Fruit fly (Drosophila melanogaster): ENCODE data around the gene Creld.

Creld gene

dm6 chr2L:72752-73435 lies 29.3 kb upstream of the Creld start:
- TF ChIP-seq EcR (GFP tag; optimal IDR thresholded peaks at IDR 0.05): no peak
- TF ChIP-seq CG8478 (optimal IDR thresholded peaks at IDR 0.05): no peak
- TF ChIP-seq Dll (optimal IDR thresholded peaks at IDR 0.05): no peak
- no peak for TF ChIP-seq psq (optimal IDR thresholded peaks at IDR 0.05)
- TF ChIP-seq usp (GFP tag; optimal IDR thresholded peaks at IDR 0.05): no peak
- no peak for TF ChIP-seq pan (optimal IDR thresholded peaks at IDR 0.05)

- TF ChIP-seq CG8478 (optimal IDR thresholded peaks at IDR 0.05) (no peak), EcR (GFP tag; optimal IDR thresholded peaks at IDR 0.05) (no peak), psq (optimal IDR thresholded peaks at IDR 0.05) (no peak), pan (optimal IDR thresholded peaks at IDR 0.05) (no peak), Dll (optimal IDR thresholded peaks at IDR 0.05) (no peak), usp (GFP tag; optimal IDR thresholded peaks at IDR 0.05) (no peak)
Measured at dm6 chr2L:73760-74388, 28.3 kb upstream of the Creld start.

- TF ChIP-seq CG8478 (optimal IDR thresholded peaks at IDR 0.05): no peak
- TF ChIP-seq Dll (optimal IDR thresholded peaks at IDR 0.05): no peak
- TF ChIP-seq pan (optimal IDR thresholded peaks at IDR 0.05): no peak
- no peak for TF ChIP-seq psq (optimal IDR thresholded peaks at IDR 0.05)
- no peak for TF ChIP-seq usp (GFP tag; optimal IDR thresholded peaks at IDR 0.05)
- no peak for TF ChIP-seq EcR (GFP tag; optimal IDR thresholded peaks at IDR 0.05)
Measured at dm6 chr2L:76048-76447, 26.1 kb upstream of the Creld start, which contains the start of gene CG11374. Gene CG11374, plus strand, starts transcription at chr2L:76348.

- TF ChIP-seq Dll (optimal IDR thresholded peaks at IDR 0.05) (no peak), pan (optimal IDR thresholded peaks at IDR 0.05) (no peak), psq (optimal IDR thresholded peaks at IDR 0.05) (no peak), usp (GFP tag; optimal IDR thresholded peaks at IDR 0.05) (no peak), CG8478 (optimal IDR thresholded peaks at IDR 0.05) (no peak), EcR (GFP tag; optimal IDR thresholded peaks at IDR 0.05) (no peak)
Measured at dm6 chr2L:78828-79227, 23.4 kb upstream of the Creld start.

- TF ChIP-seq usp (GFP tag; optimal IDR thresholded peaks at IDR 0.05): no peak
- no peak for TF ChIP-seq psq (optimal IDR thresholded peaks at IDR 0.05)
- no peak for TF ChIP-seq Dll (optimal IDR thresholded peaks at IDR 0.05)
- no peak for TF ChIP-seq EcR (GFP tag; optimal IDR thresholded peaks at IDR 0.05)
Measured at dm6 chr2L:81198-81597, 21.0 kb upstream of the Creld start.

- TF ChIP-seq pan (optimal IDR thresholded peaks at IDR 0.05) (no peak), EcR (GFP tag; optimal IDR thresholded peaks at IDR 0.05) (no peak), CG8478 (optimal IDR thresholded peaks at IDR 0.05) (no peak), Dll (optimal IDR thresholded peaks at IDR 0.05) (no peak), psq (optimal IDR thresholded peaks at IDR 0.05) (no peak), usp (GFP tag; optimal IDR thresholded peaks at IDR 0.05) (no peak)
Measured at dm6 chr2L:82080-82479, 20.1 kb upstream of the Creld start.

dm6 chr2L:85099-85498 lies 17.1 kb upstream of the Creld start:
- no peak for TF ChIP-seq psq (optimal IDR thresholded peaks at IDR 0.05)

dm6 chr2L:85701-86100 lies 16.5 kb upstream of the Creld start:
- TF ChIP-seq psq (optimal IDR thresholded peaks at IDR 0.05) (no peak), usp (GFP tag; optimal IDR thresholded peaks at IDR 0.05) (no peak), EcR (GFP tag; optimal IDR thresholded peaks at IDR 0.05) (no peak), Dll (optimal IDR thresholded peaks at IDR 0.05) (no peak), CG8478 (optimal IDR thresholded peaks at IDR 0.05) (no peak), pan (optimal IDR thresholded peaks at IDR 0.05) (no peak)

- TF ChIP-seq pan (optimal IDR thresholded peaks at IDR 0.05) (no peak), EcR (GFP tag; optimal IDR thresholded peaks at IDR 0.05) (no peak), usp (GFP tag; optimal IDR thresholded peaks at IDR 0.05) (no peak), Dll (optimal IDR thresholded peaks at IDR 0.05) (no peak), psq (optimal IDR thresholded peaks at IDR 0.05) (no peak)
Measured at dm6 chr2L:87255-87723, 14.9 kb upstream of the Creld start, which contains the start of gene net. Gene net, minus strand, starts transcription at chr2L:87387.

- TF ChIP-seq pan (optimal IDR thresholded peaks at IDR 0.05): no peak
- TF ChIP-seq psq (optimal IDR thresholded peaks at IDR 0.05): no peak
- TF ChIP-seq EcR (GFP tag; optimal IDR thresholded peaks at IDR 0.05): no peak
- TF ChIP-seq Dll (optimal IDR thresholded peaks at IDR 0.05): no peak
- TF ChIP-seq usp (GFP tag; optimal IDR thresholded peaks at IDR 0.05): no peak
- no peak for TF ChIP-seq CG8478 (optimal IDR thresholded peaks at IDR 0.05)
Measured at dm6 chr2L:88528-88927, 13.7 kb upstream of the Creld start.

- TF ChIP-seq psq (optimal IDR thresholded peaks at IDR 0.05) (no peak), CG8478 (optimal IDR thresholded peaks at IDR 0.05) (no peak), EcR (GFP tag; optimal IDR thresholded peaks at IDR 0.05) (no peak), Dll (optimal IDR thresholded peaks at IDR 0.05) (no peak), pan (optimal IDR thresholded peaks at IDR 0.05) (no peak), usp (GFP tag; optimal IDR thresholded peaks at IDR 0.05) (no peak)
Measured at dm6 chr2L:89158-89557, 13.0 kb upstream of the Creld start.

dm6 chr2L:90081-90480 lies 12.1 kb upstream of the Creld start:
- TF ChIP-seq psq (optimal IDR thresholded peaks at IDR 0.05) (no peak), EcR (GFP tag; optimal IDR thresholded peaks at IDR 0.05) (no peak), pan (optimal IDR thresholded peaks at IDR 0.05) (no peak), usp (GFP tag; optimal IDR thresholded peaks at IDR 0.05) (no peak), CG8478 (optimal IDR thresholded peaks at IDR 0.05) (no peak), Dll (optimal IDR thresholded peaks at IDR 0.05) (no peak)

All from whole organism.